Fruit fly (Drosophila melanogaster) ovary, adult (tissue): ENCODE measurements around the gene CG8087.

Source experiments
- CG17801 ChIP-seq: fragments of 200-800 bp; optimal IDR thresholded peaks from 2 replicates; lab custom pipeline; 2019; ENCODE audit warnings: missing biosample characterization, mild to moderate bottlenecking, missing genetic modification characterization, moderate library complexity; ENCODE audit not compliant: partially characterized antibody

The CG8087 gene

DNA sequence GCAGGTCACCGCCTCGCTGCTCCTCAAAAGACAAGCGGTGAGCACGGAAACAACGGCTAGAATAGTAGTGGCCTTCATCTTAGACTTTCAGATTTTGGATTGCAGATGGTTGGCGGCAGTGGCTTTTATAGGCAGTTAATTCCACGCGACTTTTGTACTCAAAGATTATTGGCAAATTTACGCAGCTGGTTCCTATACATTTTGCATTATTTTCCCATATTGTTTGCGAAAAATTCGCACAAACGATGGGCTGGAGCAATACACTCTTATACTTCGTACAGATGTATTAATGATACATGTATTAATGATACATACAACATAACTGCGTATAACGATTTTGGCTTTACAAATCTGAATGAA is at the start of gene CG8087:
CG8087 (minus strand) TSS at position 101 of the 360 bp plus-strand sequence.
- no peak for TF ChIP-seq CG17801

dm6 chr3R:14608892-14609692 is 44.5 kb upstream of the CG8087 start, which contains the start of gene CG14853:
Gene CG14853 (plus strand): TSS chr3R:14609642.
- TF ChIP-seq CG17801 = no peak

DNA sequence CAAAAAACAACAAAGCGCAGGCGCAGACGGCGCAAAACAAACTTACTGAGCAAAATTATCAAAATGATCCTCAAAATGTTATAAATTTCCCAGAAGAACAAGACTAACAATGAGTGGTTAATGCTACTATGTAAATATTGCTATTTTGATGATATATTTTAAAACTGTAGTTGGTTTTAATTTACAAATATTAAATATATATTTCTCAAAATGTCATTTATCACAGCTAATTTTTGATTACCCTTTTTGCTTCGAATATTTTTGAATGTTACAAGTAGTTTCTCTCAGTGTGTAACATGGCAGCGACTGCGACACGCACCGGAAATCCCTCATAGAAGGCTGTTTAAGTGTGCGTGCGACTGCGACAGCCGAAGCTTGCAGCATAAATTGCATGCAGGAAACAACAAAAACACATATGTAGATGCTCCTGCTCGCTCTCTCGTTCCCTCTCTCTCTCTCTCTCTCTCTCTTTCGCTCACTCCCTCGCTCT is 33.4 kb upstream of the CG8087 start:
- TF ChIP-seq CG17801 = no peak

dm6 chr3R:14590753-14591535 is 26.3 kb upstream of the CG8087 start:
- no peak for TF ChIP-seq CG17801

dm6 chr3R:14589483-14589882 is 24.9 kb upstream of the CG8087 start:
- no peak for TF ChIP-seq CG17801

DNA sequence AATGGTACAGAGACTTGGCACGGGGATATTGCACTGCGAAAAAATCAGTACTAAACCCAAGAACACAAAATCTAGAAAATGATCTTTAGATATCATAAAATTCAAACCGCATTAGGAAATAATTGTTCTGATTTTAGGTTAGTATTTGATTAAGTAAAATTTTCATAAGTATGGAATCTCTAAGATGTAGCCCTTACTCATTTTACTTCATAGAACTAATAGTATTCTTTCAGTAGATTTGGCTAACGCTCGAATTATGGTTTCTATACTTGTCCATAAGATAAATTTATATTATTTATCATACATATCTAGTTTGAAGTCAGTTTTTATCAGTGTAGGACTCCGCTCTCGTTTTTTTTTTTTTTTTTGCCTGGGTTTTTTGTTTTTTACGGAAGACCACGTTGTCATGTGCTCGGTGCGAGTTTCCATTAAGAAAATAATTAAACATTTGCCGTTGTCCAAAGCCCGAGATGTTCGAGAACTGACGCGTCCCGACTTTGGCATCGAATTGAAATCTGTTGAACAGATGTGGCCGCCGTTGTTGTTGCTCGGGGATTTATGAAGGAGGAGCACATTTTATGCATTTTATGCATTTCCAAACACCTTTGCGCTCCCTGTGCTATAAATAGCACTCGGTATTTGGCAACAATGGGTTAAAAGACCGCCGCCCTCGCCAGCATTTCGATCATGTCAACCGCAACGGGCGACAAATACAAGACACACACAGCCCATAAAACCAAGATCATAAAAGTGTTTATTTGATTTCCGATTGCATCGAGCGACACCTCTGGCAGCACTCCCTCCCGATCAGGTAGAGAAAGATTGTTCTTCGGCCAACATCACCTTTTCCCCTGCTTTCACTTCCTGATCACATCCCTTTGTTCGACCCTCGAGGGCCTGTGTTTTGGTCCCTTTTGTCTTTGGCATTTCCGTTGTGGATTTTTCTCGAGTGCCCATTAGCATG is 22.2 kb upstream of the CG8087 start:
- no peak for TF ChIP-seq CG17801

DNA sequence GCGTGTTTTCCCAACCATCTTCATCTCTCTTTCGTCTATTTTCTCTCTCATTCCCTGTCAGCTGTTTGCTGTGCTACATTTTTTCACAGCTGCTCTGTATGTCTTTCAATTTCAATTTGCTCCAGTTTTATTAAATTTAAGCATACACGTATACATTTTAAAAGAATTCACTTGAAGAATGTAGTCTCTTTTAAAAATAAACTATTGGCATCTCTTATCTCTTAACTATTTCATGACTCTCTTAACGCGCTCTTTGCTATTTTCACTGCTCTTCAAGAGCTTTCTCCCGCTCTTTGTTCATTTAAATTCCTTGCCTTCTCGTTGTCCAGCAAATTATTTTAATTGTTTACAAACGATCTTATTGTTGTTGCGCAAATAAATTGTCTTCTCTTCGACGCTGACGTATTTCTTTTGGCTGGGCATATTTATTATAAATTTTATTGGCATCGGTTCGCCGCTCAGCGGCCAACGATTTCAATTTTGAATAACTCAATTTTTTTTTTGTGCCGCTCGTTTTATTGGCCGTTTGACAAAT is 15.5 kb upstream of the CG8087 start:
- TF ChIP-seq CG17801 = no peak

DNA sequence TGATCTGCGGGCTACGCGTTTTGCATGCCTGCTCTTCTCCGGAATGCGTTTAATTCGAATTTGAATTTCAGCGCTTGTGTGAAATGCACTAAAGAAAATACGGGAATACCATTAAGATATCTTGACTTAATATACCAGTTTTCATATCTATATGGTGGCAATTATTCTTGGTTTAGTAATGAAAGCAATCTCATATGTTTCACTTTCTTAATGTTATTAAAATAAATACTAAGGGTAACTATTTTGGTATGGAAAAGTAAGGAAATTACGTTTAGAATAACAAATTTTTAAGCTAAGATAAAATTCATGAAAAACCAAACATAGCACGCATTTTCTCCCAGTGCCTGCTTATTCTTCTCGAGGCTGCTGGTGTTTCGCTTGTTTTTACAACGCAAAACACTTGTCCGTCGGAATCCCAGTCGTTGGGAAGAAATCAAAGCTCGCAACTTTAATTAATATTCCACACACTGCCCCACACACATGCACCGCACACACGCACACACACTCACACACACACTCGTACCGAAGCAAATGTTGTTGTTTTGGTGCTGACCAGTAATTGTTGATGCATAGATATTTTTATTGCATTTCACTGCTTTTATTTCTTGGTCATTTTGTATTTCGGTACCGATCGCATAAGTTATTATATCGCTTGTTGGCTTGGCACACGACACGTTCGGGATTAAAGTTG is 13.3 kb upstream of the CG8087 start:
- no peak for TF ChIP-seq CG17801

DNA sequence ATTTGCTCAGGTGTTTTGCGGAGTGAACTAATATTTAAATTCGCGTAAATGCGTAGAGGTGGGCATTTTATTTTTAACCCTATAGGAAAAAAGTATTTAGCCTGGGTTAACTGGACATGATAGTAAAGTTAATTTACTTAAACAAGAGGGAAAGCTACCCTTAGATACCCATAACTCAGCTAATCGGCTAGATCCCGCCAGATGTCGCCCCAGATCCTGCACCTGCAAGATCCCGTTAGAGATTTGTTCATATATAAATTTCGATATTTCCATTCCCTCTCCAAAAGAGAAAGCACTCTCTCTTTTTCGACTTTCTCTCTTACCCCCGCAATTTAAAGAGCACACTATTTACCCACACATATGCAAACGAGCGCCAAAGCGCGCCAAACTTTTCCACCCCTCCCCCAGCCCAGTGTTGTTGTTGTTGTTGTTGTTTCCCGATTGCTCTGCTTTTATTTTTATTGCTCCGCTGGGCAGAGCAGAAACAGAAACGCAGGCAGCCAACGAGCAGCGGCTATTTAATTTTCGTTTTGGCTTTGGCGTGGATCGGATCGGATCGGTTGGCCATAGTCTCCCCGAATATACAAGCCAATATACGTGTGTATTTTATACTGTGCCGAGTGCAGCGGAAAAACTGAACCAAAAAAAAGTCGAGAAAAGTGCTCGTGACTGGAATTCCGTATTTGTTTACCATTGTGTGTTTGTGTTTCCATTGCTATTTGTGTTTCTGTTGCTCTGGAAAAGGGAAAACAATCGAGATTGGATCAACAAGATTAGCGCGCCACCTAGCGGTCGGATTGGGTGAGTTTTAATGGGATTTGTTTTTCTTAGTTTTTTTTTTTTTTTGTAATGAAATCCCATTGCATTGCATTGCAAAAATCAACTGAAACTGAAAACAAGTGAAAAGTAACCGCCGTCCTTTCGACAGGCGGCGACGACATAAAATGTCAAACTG is 12.4 kb upstream of the CG8087 start, which contains the start of gene stumps:
stumps (plus strand) TSS at position 526 of the 955 bp plus-strand sequence.
- peak; percentile 70 for TF ChIP-seq CG17801

DNA sequence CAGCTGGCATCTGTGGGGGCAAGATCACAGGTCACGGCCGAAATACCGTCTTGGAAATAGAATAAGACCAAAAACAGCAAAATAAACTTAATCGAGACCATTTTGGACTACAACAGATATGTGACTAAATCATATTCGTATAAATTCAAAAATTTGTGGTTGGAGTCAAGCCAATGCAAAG is 11.8 kb upstream of the CG8087 start, which contains the start of gene CG44094:
CG44094 (minus strand) TSS at position 101 of the 181 bp plus-strand sequence.
- TF ChIP-seq CG17801 = no peak

DNA sequence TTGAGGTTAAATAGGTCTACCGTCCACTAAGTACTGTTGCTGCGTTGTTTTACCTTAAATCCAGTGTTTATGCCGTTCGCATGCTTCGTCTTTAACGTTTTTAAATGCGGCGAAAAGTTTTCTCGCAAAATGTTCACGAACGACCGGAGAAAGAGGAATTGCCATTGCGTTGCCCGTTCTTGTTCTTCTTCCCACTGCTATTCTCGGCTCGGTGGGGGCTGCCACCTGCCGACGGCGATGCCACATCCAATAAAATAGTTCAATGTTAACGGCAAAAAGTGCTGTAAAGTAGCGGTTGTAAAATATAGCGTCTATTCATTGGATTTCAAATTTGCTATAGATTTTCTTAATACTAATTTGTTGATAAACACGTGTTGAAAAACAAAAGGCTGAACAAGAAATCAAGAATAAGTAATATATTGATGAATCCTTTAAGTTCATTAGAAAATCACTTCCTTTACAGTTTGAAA is 11.1 kb upstream of the CG8087 start, which contains the start of gene CG7987:
CG7987 (minus strand) TSS at position 170 of the 470 bp plus-strand sequence.
- no peak for TF ChIP-seq CG17801

DNA sequence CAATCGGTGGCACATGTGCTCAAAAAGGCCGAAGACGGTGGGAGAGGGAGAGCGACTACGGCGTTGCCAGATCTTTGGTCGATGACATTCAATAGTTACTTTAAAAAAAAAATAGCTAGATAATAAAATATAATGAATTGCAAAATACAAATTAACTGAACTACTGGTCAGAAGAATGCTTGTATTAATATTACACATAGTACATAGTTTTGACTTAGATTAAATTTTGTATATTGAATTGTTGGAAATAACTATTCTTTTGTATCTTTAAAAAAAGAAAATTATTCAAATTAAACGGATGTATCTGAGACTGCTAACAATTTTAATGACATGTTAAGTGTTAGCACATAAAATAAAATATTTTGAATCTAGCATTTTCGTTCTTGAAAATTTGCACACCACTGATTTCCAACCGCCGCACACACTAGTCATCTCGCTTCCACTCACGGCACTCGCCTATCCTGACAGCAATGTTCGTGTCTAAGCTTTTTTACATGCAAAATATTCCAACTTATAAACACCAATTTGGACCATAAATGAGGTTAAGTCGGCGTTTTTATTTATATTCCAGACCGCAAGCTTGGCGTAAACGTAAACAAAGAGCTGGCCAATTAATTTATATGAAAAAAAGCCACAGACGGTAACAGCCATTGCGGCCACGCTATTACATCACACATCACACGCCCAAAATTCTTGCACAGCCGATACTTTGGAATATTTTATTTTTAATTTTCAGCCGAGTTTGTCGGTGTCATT is 10.5 kb upstream of the CG8087 start:
- TF ChIP-seq CG17801 = peak; percentile 61

DNA sequence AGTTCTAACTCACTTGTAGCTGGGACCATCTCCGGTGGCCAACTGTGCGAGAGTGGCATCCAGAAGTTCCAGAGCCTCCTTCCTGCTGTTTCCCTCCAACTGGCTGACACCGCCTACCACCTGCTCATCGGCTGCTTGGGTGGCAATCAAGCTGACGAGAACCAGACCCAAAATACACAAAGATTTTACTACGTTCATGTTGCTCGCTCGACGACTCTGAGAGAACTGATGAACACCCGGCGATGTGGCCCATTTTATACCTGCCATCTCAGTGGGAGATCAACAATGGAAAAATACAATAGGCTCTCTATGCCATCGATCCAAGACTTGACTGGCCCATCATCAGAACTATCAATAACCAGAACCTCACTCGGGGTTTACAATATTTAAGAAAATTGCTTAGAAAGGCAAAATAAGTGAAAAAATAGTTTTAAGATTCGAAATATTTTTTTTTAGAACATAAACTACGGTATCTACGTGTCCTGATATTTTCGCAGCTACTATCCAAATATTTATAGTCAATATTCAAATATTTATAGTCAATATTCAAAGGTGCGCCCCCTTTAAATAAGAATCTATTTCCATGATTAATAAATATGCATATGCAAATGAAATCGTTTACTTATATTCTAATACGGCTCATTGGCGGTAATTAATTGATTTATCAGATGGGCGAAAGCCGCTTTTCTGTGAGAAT is 5.0 kb upstream of the CG8087 start, which contains the start of gene Cys:
Cys (minus strand) TSS at position 234 of the 697 bp plus-strand sequence.
- no peak for TF ChIP-seq CG17801
